Worm (Caenorhabditis elegans) whole organism, dauer: ENCODE measurements around the gene VY10G11R.1.
"Not testable (repeated sequence)": the region's sequence is repeated elsewhere in the genome, so short reads cannot be mapped to it uniquely, and the experiment has no call there.

Experiments used
- unc-62 ChIP-seq: sonication (generic microtip); optimal IDR thresholded peaks from 2 replicates; lab custom pipeline; 2017; ENCODE audit warnings: missing biosample characterization, missing genetic modification reagents, missing genetic modification characterization

The VY10G11R.1 gene

ce11 chrIV:16483273-16484204 is 12.8 kb upstream of the VY10G11R.1 start:
- no peak for TF ChIP-seq unc-62 (GFP tag; lab: Kevin White, UChicago)

- TF ChIP-seq unc-62 (GFP tag; lab: Kevin White, UChicago), result no peak
Observed at ce11 chrIV:16482790-16483189, 12.0 kb upstream of the VY10G11R.1 start.

DNA sequence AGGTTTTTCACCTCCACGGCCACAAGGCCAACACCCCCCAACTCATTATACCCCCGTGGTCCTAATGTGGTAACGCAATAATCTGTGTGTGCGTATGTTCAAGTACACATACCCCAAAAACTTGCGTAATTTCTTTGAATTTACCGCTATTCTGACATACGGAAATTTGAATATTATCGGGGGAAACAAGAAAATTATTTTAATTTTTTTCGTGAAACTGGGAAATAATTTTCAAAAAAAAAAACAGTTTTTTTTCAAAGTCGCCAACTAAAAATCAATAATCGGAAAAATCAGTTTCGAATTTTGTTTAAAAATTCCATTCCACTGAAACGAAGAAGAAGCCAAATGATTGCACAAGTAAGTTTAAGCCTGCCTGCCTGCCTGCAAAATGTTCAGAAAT is 10.1 kb upstream of the VY10G11R.1 start, which contains the start of gene Y51H4A.938:
Gene Y51H4A.938 (plus strand): TSS at position 301 of the 400 bp plus-strand sequence.
- TF ChIP-seq unc-62 (GFP tag; lab: Kevin White, UChicago), result not testable (repeated sequence)

DNA sequence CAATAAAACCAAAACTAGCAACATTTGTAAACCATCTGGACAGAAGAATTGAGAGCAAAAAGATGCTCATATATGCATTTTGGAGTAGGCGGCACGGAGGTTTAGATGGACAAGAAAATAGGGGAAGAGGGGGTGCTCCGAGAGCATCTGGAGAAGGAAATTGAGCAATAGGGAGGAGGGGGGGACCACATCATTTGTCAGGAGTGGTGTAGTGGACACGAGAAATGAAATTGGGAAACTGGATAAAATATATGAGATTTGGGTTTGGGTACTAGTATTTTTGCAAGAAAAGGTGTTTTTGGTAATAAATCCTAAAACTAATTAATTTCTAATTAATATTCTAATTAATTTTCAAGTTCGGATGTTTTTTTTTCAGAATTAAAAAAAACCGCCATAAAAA is 6.4 kb upstream of the VY10G11R.1 start, which contains the start of gene Y51H4A.1:
Gene Y51H4A.1 (minus strand): TSS at position 127 of the 400 bp plus-strand sequence.
- TF ChIP-seq unc-62 (GFP tag; lab: Kevin White, UChicago), result no peak

DNA sequence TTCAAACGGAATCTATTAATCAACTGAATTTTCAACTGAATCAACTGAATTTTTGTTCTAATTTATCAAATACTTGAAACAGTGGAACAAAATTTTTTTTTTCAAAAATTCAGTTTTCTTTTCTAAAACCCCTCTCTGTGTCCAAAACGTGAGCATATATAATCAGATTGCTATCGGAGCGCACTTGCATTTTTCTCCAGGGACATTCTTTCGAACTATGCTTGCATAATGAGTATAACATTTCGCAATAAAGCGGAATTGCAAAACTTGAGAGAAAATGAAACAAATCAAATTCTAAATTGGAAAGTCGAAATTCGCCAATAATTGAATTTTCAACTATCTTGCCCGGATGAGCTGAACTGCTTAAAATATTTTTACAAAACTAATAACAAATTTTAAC is 5.3 kb upstream of the VY10G11R.1 start:
- no peak for TF ChIP-seq unc-62 (GFP tag; lab: Kevin White, UChicago)

DNA sequence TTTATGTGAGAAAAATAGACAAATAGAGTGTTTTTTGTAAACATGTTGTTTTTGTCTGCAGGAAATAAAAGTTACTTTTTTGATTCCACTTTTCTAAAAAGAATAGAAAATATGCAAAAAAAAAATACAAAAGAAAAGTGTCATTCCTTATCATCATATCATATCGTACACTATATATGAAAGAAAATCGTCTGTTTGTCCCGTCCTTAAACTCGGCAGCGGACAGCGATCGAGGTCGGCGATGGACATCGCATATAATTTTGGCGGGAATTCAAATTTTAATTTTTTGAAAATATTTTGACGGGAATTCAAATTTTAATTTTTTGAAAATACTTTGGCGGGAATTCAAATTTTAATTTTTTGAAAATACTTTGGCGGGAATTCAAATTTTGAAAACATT is 781 bp upstream of the VY10G11R.1 start:
- no peak for TF ChIP-seq unc-62 (GFP tag; lab: Kevin White, UChicago)

DNA sequence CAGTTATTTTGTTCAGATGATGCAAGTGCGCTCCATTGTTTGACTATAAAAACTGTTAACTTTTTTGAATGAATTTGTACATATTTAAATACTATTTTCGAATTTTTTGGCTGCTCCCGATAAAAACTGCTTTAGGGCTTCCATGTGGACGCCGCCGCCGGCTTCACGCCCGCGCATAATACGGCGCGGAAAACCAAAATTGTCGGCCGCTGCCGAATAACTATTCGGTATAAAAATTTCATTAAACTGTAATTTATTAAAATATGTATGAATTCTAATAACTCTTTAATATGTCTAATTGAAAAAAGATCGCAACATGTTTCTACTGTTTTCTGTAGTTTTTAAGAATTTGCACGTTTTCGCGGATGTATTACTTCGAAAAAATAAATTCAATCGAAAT is 24.1 kb downstream of the VY10G11R.1 start:
- no peak for TF ChIP-seq unc-62 (GFP tag; lab: Kevin White, UChicago)

ce11 chrIV:16442963-16443362 is 27.8 kb downstream of the VY10G11R.1 start, which contains the start of gene dlc-4:
Gene dlc-4, plus strand, starts transcription at chrIV:16443263.
- no peak for TF ChIP-seq unc-62 (GFP tag; lab: Kevin White, UChicago)

DNA sequence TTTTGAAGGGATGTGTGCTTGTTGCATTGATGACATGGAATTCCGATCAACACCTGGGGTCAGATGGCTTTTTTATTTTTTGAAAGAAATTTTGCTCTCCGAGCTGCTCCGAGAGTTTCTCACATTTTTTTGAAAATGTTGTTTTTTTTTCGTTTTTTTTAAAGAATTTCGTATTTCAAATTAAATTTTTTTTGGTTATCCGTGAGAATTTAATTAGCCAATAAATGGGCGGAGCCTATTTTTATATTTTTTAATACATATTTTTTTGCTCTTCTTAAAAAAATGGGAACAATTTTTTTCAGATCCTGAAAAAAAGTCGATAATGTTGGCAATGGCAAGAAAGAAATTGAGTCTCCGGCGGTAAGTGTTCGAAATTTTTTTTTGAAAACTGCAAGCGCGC is 38.9 kb downstream of the VY10G11R.1 start, which contains the start of gene dlc-3:
Gene dlc-3 (plus strand): TSS at position 301 of the 400 bp plus-strand sequence.
- no peak for TF ChIP-seq unc-62 (GFP tag; lab: Kevin White, UChicago)

- TF ChIP-seq unc-62 (GFP tag; lab: Kevin White, UChicago), result not testable (repeated sequence)
Observed at ce11 chrIV:16424337-16424736, 46.5 kb downstream of the VY10G11R.1 start, which contains the start of gene Y10G11A.1. Gene Y10G11A.1, plus strand, starts transcription at chrIV:16424637.

DNA sequence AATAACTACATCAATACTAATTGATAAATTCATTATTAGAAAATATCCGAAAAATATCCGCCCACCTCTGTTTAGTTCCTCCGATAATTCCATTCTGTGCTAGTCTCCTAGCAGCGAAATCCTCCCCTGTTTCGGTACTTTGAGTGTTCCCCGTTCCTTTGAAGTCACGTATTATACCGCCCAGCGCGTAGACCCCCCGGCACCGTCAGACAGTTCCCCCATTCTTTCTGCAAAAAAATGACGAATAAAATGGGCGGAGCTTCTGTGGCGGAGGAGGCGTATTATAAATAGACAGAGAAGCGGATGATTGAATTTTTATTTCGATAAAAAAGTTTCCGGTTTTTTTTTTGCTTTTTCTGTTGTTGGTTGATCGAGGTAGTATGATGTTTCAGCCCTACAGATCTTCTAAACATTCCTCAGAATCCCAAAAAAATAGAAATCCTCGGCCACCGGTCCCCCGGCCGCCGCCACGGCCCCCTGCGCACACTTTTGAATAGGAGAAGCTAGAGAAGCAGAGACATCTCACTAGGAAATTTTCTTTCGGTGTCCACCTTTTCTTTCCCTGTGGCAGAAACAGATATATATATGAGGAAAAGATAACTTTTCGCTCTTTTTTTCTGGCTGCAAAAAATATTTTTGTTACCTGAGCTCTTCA is 48.8 kb downstream of the VY10G11R.1 start:
- TF ChIP-seq unc-62 (GFP tag; lab: Kevin White, UChicago), result no peak
